Worm (Caenorhabditis elegans) whole organism, L4 larva: ENCODE data around the gene M01H9.2.
A peak's percentile ranks its signal among the peaks of the same experiment; 100 is the strongest.

Source experiments
- R02D3.7 ChIP-seq: fragments of 150-350 bp; sonication (generic microtip); optimal IDR thresholded peaks from 3 replicates; lab custom pipeline; 2014; ENCODE audit warnings: missing biosample characterization, missing genetic modification characterization
- T20F7.1 ChIP-seq: fragments of 200-800 bp; sonication (Bioruptor generic); optimal IDR thresholded peaks from 2 replicates; lab custom pipeline; 2018; ENCODE audit warnings: mild to moderate bottlenecking, missing genetic modification characterization, missing compliant biosample characterization
- Y48G9A.11 ChIP-seq: fragments of 200-800 bp; sonication (Bioruptor generic); IDR thresholded peaks from 2 replicates; pipeline ENCODE4 v1.3.6; 2022; ENCODE audit warnings: missing genetic modification reagents, missing genetic modification characterization, missing compliant biosample characterization
- ZK337.2 ChIP-seq: fragments of 200-800 bp; sonication (Bioruptor generic); IDR thresholded peaks from 2 replicates; pipeline ENCODE4 v1.3.6; 2022; ENCODE audit warnings: missing genetic modification reagents, missing genetic modification characterization, missing compliant biosample characterization
- aha-1 ChIP-seq: fragments of 150-350 bp; peaks from one replicate; lab custom pipeline; 2014; ENCODE audit warnings: missing biosample characterization, missing genetic modification characterization
- aly-2 ChIP-seq: sonication (generic microtip); optimal IDR thresholded peaks from 2 replicates; lab custom pipeline; 2018; ENCODE audit warnings: missing biosample characterization, missing genetic modification characterization
- ama-1 ChIP-seq: fragments of 150-350 bp; optimal IDR thresholded peaks from 2 replicates; lab custom pipeline; 2014; ENCODE audit warnings: inconsistent platforms, mixed read lengths
- ceh-20 ChIP-seq: fragments of 200-800 bp; sonication (Bioruptor generic); IDR thresholded peaks from 2 replicates; pipeline ENCODE4 v1.3.6; 2022; ENCODE audit warnings: missing genetic modification reagents, missing genetic modification characterization, missing compliant biosample characterization
- ceh-32 ChIP-seq: sonication (generic microtip); optimal IDR thresholded peaks from 2 replicates; lab custom pipeline; 2016; ENCODE audit warnings: mild to moderate bottlenecking, missing genetic modification characterization, missing compliant biosample characterization; ENCODE audit not compliant: poor library complexity
- ceh-44 ChIP-seq: fragments of 200-800 bp; sonication (Bioruptor generic); IDR thresholded peaks from 2 replicates; pipeline ENCODE4 v1.3.6; 2022; ENCODE audit warnings: missing genetic modification reagents, missing genetic modification characterization, missing compliant biosample characterization
- cey-2 ChIP-seq: sonication (generic microtip); optimal IDR thresholded peaks from 3 replicates; lab custom pipeline; 2017; ENCODE audit warnings: missing genetic modification characterization, mild to moderate bottlenecking, missing compliant biosample characterization, antibody characterized with exemption, borderline replicate concordance; ENCODE audit not compliant: insufficient read depth
- daf-16 ChIP-seq, 3 experiments: sonication (generic microtip); optimal IDR thresholded peaks; 2 replicates each; lab custom pipeline; 2016 to 2017; ENCODE audit warnings: missing genetic modification characterization in 3 of 3, missing genetic modification reagents in 3 of 3, mild to moderate bottlenecking in 2 of 3, missing compliant biosample characterization in 2 of 3, missing biosample characterization in 1 of 3, moderate library complexity in 1 of 3
- dmd-6 ChIP-seq: fragments of 200-800 bp; sonication (Bioruptor generic); IDR thresholded peaks from 2 replicates; pipeline ENCODE4 v1.3.6; 2022; ENCODE audit warnings: missing genetic modification reagents, missing genetic modification characterization, missing compliant biosample characterization
- dpl-1 ChIP-seq: fragments of 150-350 bp; optimal IDR thresholded peaks from 2 replicates; lab custom pipeline; 2014; ENCODE audit warnings: missing biosample characterization, missing genetic modification reagents, missing genetic modification characterization
- duxl-1 ChIP-seq: sonication (generic microtip); optimal IDR thresholded peaks from 2 replicates; lab custom pipeline; 2016; ENCODE audit warnings: mild to moderate bottlenecking, missing genetic modification characterization, moderate library complexity, missing compliant biosample characterization; ENCODE audit not compliant: poor library complexity
- dve-1 ChIP-seq: sonication (generic microtip); optimal IDR thresholded peaks from 2 replicates; lab custom pipeline; 2017; ENCODE audit warnings: antibody characterized with exemption, mild to moderate bottlenecking, missing genetic modification characterization, missing compliant biosample characterization; ENCODE audit not compliant: insufficient read depth
- fkh-10 ChIP-seq: fragments of 150-350 bp; optimal IDR thresholded peaks from 2 replicates; lab custom pipeline; 2014; ENCODE audit warnings: missing biosample characterization, missing genetic modification reagents, missing genetic modification characterization
- hif-1 ChIP-seq, 2 experiments: sonication (generic microtip); optimal IDR thresholded peaks; 2 replicates each; lab custom pipeline; 2016 to 2017; ENCODE audit warnings: missing compliant biosample characterization in 2 of 2, missing genetic modification characterization in 2 of 2, missing genetic modification reagents in 2 of 2, missing genotype in 2 of 2, mild to moderate bottlenecking in 1 of 2
- hlh-11 ChIP-seq: fragments of 200-800 bp; sonication (Bioruptor generic); optimal IDR thresholded peaks from 2 replicates; lab custom pipeline; 2018; ENCODE audit warnings: mild to moderate bottlenecking, missing genetic modification characterization, missing compliant biosample characterization
- hlh-30 ChIP-seq: sonication (generic microtip); optimal IDR thresholded peaks from 2 replicates; lab custom pipeline; 2017; ENCODE audit warnings: antibody characterized with exemption, mild to moderate bottlenecking, missing genetic modification characterization, missing compliant biosample characterization; ENCODE audit not compliant: insufficient read depth
- lim-7 ChIP-seq: fragments of 200-800 bp; sonication (Bioruptor generic); IDR thresholded peaks from 2 replicates; pipeline ENCODE4 v1.3.6; 2022; ENCODE audit warnings: missing genetic modification characterization, missing compliant biosample characterization
- lin-15B ChIP-seq: fragments of 150-350 bp; sonication (generic microtip); optimal IDR thresholded peaks from 3 replicates; lab custom pipeline; 2014; ENCODE audit warnings: missing biosample characterization, missing genetic modification characterization
- lsy-2 ChIP-seq, 2 experiments: fragments of 150-350 bp in 1 of 2; sonication (generic microtip) in 1 of 2; optimal IDR thresholded peaks; 2 replicates each; lab custom pipeline; 2014 to 2017; ENCODE audit warnings: missing biosample characterization in 2 of 2, missing genetic modification characterization in 2 of 2
- mdl-1 ChIP-seq, 2 experiments: fragments of 150-350 bp in 1 of 2; sonication (generic microtip) in 1 of 2; optimal IDR thresholded peaks; 2 replicates each; lab custom pipeline; 2014 to 2017; ENCODE audit warnings: missing biosample characterization in 2 of 2, missing genetic modification characterization in 2 of 2
- mep-1 ChIP-seq: fragments of 150-350 bp; sonication (generic microtip); optimal IDR thresholded peaks from 3 replicates; lab custom pipeline; 2014; ENCODE audit warnings: missing biosample characterization, missing genetic modification characterization
- mes-2 ChIP-seq: sonication (generic microtip); optimal IDR thresholded peaks from 2 replicates; lab custom pipeline; 2016; ENCODE audit warnings: missing genotype, mild to moderate bottlenecking, missing genetic modification characterization, missing compliant biosample characterization; ENCODE audit not compliant: poor library complexity, severe bottlenecking
- mxl-2 ChIP-seq: fragments of 200-800 bp; sonication (Bioruptor generic); conservative IDR thresholded peaks from 2 replicates; pipeline ENCODE4 v1.3.6; 2022; ENCODE audit warnings: missing genetic modification reagents, missing genetic modification characterization, missing compliant biosample characterization
- mxl-3 ChIP-seq: fragments of 200-800 bp; sonication (Bioruptor generic); optimal IDR thresholded peaks from 2 replicates; lab custom pipeline; 2018; ENCODE audit warnings: mild to moderate bottlenecking, missing genetic modification characterization, missing compliant biosample characterization
- nhr-10 ChIP-seq: fragments of 150-350 bp; optimal IDR thresholded peaks from 2 replicates; lab custom pipeline; 2014; ENCODE audit warnings: missing biosample characterization, missing genetic modification characterization
- nhr-25 ChIP-seq: sonication (generic microtip); optimal IDR thresholded peaks from 2 replicates; lab custom pipeline; 2017; ENCODE audit warnings: missing genetic modification characterization, mild to moderate bottlenecking, missing compliant biosample characterization, antibody characterized with exemption, moderate library complexity, borderline replicate concordance; ENCODE audit not compliant: insufficient read depth
- nhr-28 ChIP-seq: fragments of 150-350 bp; optimal IDR thresholded peaks from 2 replicates; lab custom pipeline; 2014; ENCODE audit warnings: missing biosample characterization, missing genetic modification characterization
- nhr-41 ChIP-seq: fragments of 200-800 bp; sonication (Bioruptor generic); IDR thresholded peaks from 2 replicates; pipeline ENCODE4 v1.3.6; 2022; ENCODE audit warnings: missing genetic modification reagents, missing genetic modification characterization, missing compliant biosample characterization
- nhr-48 ChIP-seq: sonication (generic microtip); optimal IDR thresholded peaks from 2 replicates; lab custom pipeline; 2016; ENCODE audit warnings: mild to moderate bottlenecking, missing genetic modification characterization, missing compliant biosample characterization
- nhr-76 ChIP-seq: fragments of 150-350 bp; optimal IDR thresholded peaks from 2 replicates; lab custom pipeline; 2014; ENCODE audit warnings: missing biosample characterization, missing genetic modification characterization
- pqm-1 ChIP-seq: sonication (generic microtip); optimal IDR thresholded peaks from 2 replicates; lab custom pipeline; 2017; ENCODE audit warnings: missing biosample characterization, missing genetic modification characterization
- rbr-2 ChIP-seq: sonication (generic microtip); optimal IDR thresholded peaks from 2 replicates; lab custom pipeline; 2016; ENCODE audit warnings: missing genotype, missing genetic modification characterization, missing compliant biosample characterization
- snpc-1.2 ChIP-seq: fragments of 200-800 bp; sonication (Bioruptor generic); IDR thresholded peaks from 2 replicates; pipeline ENCODE4 v1.3.6; 2022; ENCODE audit warnings: missing genetic modification reagents, missing genetic modification characterization, missing compliant biosample characterization
- spr-3 ChIP-seq: fragments of 200-800 bp; sonication (Bioruptor generic); optimal IDR thresholded peaks from 2 replicates; lab custom pipeline; 2018; ENCODE audit warnings: mild to moderate bottlenecking, missing genetic modification characterization, missing compliant biosample characterization
- unc-62 ChIP-seq, 3 experiments: fragments of 150-350 bp in 1 of 3; sonication (generic microtip); optimal IDR thresholded peaks in 2 of 3; peaks in 1 of 3; 1 replicate in 1 of 3; 2 replicates in 2 of 3; lab custom pipeline; 2014 to 2017; ENCODE audit warnings: missing biosample characterization in 3 of 3, missing genetic modification characterization in 3 of 3, missing genetic modification reagents in 3 of 3, missing genotype in 1 of 3
- zip-2 ChIP-seq: fragments of 150-350 bp; optimal IDR thresholded peaks from 2 replicates; lab custom pipeline; 2014; ENCODE audit warnings: missing biosample characterization, missing genetic modification characterization

M01H9.2 gene

ce11 chrIV:4481298-4481697 lies 18.3 kb upstream of the M01H9.2 start:
- peak; percentile 13 for TF ChIP-seq dve-1 (tag; lab: Kevin White, UChicago)
- TF ChIP-seq nhr-10 (tag; lab: Kevin White, UChicago): no peak
- TF ChIP-seq nhr-28 (tag; lab: Kevin White, UChicago): peak; percentile 31
- peak; percentile 6 for TF ChIP-seq pqm-1 (tag; lab: Kevin White, UChicago)
- TF ChIP-seq lim-7 (GFP tag; lab: Robert Waterston, UW): no peak
- TF ChIP-seq hlh-30 (tag; lab: Kevin White, UChicago): peak; percentile 41
- no peak for TF ChIP-seq daf-16 (GFP tag; optimal IDR thresholded peaks at IDR 0.05; lab: Kevin White, UChicago)
- TF ChIP-seq daf-16 (tag; optimal IDR thresholded peaks at IDR 0.05; lab: Kevin White, UChicago): peak; percentile 59

- TF ChIP-seq ceh-32 (tag; lab: Kevin White, UChicago): no peak
- no peak for TF ChIP-seq spr-3 (GFP tag; lab: Kevin White, UChicago)
- no peak for TF ChIP-seq lin-15B (tag; lab: Kevin White, UChicago)
- no peak for TF ChIP-seq ama-1 (lab: Kevin White, UChicago)
- no peak for TF ChIP-seq mxl-3
- no peak for TF ChIP-seq unc-62 (GFP tag; optimal IDR thresholded peaks at IDR 0.05 in 1 of 2; lab: Kevin White, UChicago)
- no peak for TF ChIP-seq unc-62 (tag; optimal IDR thresholded peaks at IDR 0.05; lab: Kevin White, UChicago)
- no peak for TF ChIP-seq ZK337.2 (GFP tag; lab: Robert Waterston, UW)
- TF ChIP-seq hlh-30 (tag; lab: Kevin White, UChicago): no peak
- no peak for TF ChIP-seq rbr-2 (tag; lab: Kevin White, UChicago)
These were observed 17.0 kb upstream of the M01H9.2 start, which contains the start of gene M01H9.10 for ce11 chrIV:4480027-4480426. Gene M01H9.10, minus strand, starts transcription at chrIV:4480127.

ce11 chrIV:4478612-4479011 lies 15.6 kb upstream of the M01H9.2 start:
- TF ChIP-seq nhr-41 (GFP tag; lab: Robert Waterston, UW) (no peak), nhr-48 (peak; percentile 47), dve-1 (tag; lab: Kevin White, UChicago) (peak; percentile 36), daf-16 (GFP tag; optimal IDR thresholded peaks at IDR 0.05; lab: Kevin White, UChicago) (no peak), daf-16 (tag; optimal IDR thresholded peaks at IDR 0.05; lab: Kevin White, UChicago) (peak; percentile 29), hif-1 (tag; optimal IDR thresholded peaks at IDR 0.05; lab: Kevin White, UChicago) (peak in 1 of 2 experiments; percentile 89), dmd-6 (GFP tag; lab: Robert Waterston, UW) (peak; percentile 47), hlh-11 (peak; percentile 12), Y48G9A.11 (no peak)

ce11 chrIV:4477009-4477471 lies 14.0 kb upstream of the M01H9.2 start, which contains the start of gene M01H9.3:
Gene M01H9.3, minus strand, starts transcription at chrIV:4477059.
- TF ChIP-seq aha-1: peak; percentile 95
- peak; percentile 74 for TF ChIP-seq dve-1 (tag; lab: Kevin White, UChicago)
- TF ChIP-seq nhr-25 (tag; lab: Kevin White, UChicago): peak; percentile 44
- TF ChIP-seq daf-16 (GFP tag; optimal IDR thresholded peaks at IDR 0.05; lab: Kevin White, UChicago): no peak
- peak; percentile 44 for TF ChIP-seq daf-16 (tag; optimal IDR thresholded peaks at IDR 0.05; lab: Kevin White, UChicago)
- peak in 1 of 2 experiments; percentile 67 for TF ChIP-seq lsy-2 (tag; optimal IDR thresholded peaks at IDR 0.05; lab: Kevin White, UChicago)
- TF ChIP-seq hlh-11: peak; percentile 87
- no peak for TF ChIP-seq nhr-76
- no peak for TF ChIP-seq fkh-10 (GFP tag; lab: Kevin White, UChicago)
- TF ChIP-seq duxl-1 (tag; lab: Kevin White, UChicago): no peak
- no peak for TF ChIP-seq snpc-1.2
- no peak for TF ChIP-seq zip-2 (tag; lab: Kevin White, UChicago)
- TF ChIP-seq mep-1 (tag; lab: Kevin White, UChicago): peak; percentile 66
- peak; percentile 74 for TF ChIP-seq nhr-28 (tag; lab: Kevin White, UChicago)
- peak; percentile 87 for TF ChIP-seq dmd-6 (GFP tag; lab: Robert Waterston, UW)
- peak; percentile 66 for TF ChIP-seq nhr-48
- no peak for TF ChIP-seq ceh-44
- TF ChIP-seq nhr-10 (tag; lab: Kevin White, UChicago): no peak
- TF ChIP-seq dpl-1: peak; percentile 11
- no peak for TF ChIP-seq aly-2 (tag; lab: Kevin White, UChicago)
- TF ChIP-seq cey-2 (tag; lab: Kevin White, UChicago): no peak
- peak; percentile 70 for TF ChIP-seq ceh-20 (GFP tag; lab: Robert Waterston, UW)
- TF ChIP-seq rbr-2 (tag; lab: Kevin White, UChicago): no peak
- TF ChIP-seq mdl-1 (tag; optimal IDR thresholded peaks at IDR 0.05; lab: Kevin White, UChicago): peak; percentile 31 to 95
- TF ChIP-seq R02D3.7 (tag; lab: Kevin White, UChicago): no peak
- peak; percentile 26 for TF ChIP-seq T20F7.1
- peak in 1 of 2 experiments; percentile 87 for TF ChIP-seq hif-1 (tag; optimal IDR thresholded peaks at IDR 0.05; lab: Kevin White, UChicago)
- TF ChIP-seq mes-2 (tag; lab: Kevin White, UChicago): peak; percentile 42
- no peak for TF ChIP-seq mxl-2
